Worm (Caenorhabditis elegans) whole organism, L1 larva: ENCODE data around the gene doxa-1.

Experiments used
- C04F5.9 ChIP-seq: sonication (generic microtip); optimal IDR thresholded peaks from 2 replicates; lab custom pipeline; 2016; ENCODE audit warnings: missing genetic modification characterization, missing compliant biosample characterization
- ceh-8 ChIP-seq: fragments of 200-800 bp; sonication (Bioruptor generic); optimal IDR thresholded peaks from 2 replicates; lab custom pipeline; 2018; ENCODE audit warnings: mild to moderate bottlenecking, missing genetic modification characterization, moderate library complexity, missing compliant biosample characterization
- ceh-88 ChIP-seq: fragments of 200-800 bp; sonication (Bioruptor generic); IDR thresholded peaks from 2 replicates; pipeline ENCODE4 v1.3.6; 2022; ENCODE audit warnings: missing genetic modification characterization, missing compliant biosample characterization
- ces-1 ChIP-seq: fragments of 150-350 bp; optimal IDR thresholded peaks from 2 replicates; lab custom pipeline; 2014; ENCODE audit warnings: missing biosample characterization, missing genetic modification reagents, missing genetic modification characterization
- elt-2 ChIP-seq: sonication (generic microtip); optimal IDR thresholded peaks from 2 replicates; lab custom pipeline; 2016; ENCODE audit warnings: missing genetic modification characterization, mild to moderate bottlenecking, inconsistent platforms, missing compliant biosample characterization, missing genetic modification reagents
- elt-3 ChIP-seq, 6 experiments: fragments of 150-350 bp in 1 of 6; sonication (generic microtip); optimal IDR thresholded peaks; 2 replicates each; lab custom pipeline; 2017 to 2018; ENCODE audit warnings: missing biosample characterization in 6 of 6, missing genetic modification characterization in 6 of 6, inconsistent platforms in 1 of 6
- mdl-1 ChIP-seq, 2 experiments: fragments of 150-350 bp; optimal IDR thresholded peaks; 2 replicates each; lab custom pipeline; 2014 to 2017; ENCODE audit warnings: missing biosample characterization in 2 of 2, missing genetic modification characterization in 2 of 2, inconsistent platforms in 1 of 2
- nhr-11 ChIP-seq: fragments of 150-350 bp; optimal IDR thresholded peaks from 2 replicates; lab custom pipeline; 2014; ENCODE audit warnings: missing biosample characterization, missing genetic modification characterization
- nhr-12 ChIP-seq: sonication (generic microtip); optimal IDR thresholded peaks from 2 replicates; lab custom pipeline; 2017; ENCODE audit warnings: missing biosample characterization, missing genetic modification characterization
- nhr-237 ChIP-seq: fragments of 150-350 bp; optimal IDR thresholded peaks from 2 replicates; lab custom pipeline; 2014; ENCODE audit warnings: missing biosample characterization, missing genetic modification characterization
- nhr-84 ChIP-seq: sonication (generic microtip); optimal IDR thresholded peaks from 2 replicates; lab custom pipeline; 2017; ENCODE audit warnings: missing biosample characterization, missing genetic modification characterization
- pqm-1 ChIP-seq: sonication (generic microtip); optimal IDR thresholded peaks from 3 replicates; lab custom pipeline; 2017; ENCODE audit warnings: missing biosample characterization, missing genetic modification characterization
- unc-62 ChIP-seq: fragments of 150-350 bp; optimal IDR thresholded peaks from 2 replicates; lab custom pipeline; 2014; ENCODE audit warnings: missing biosample characterization, missing genetic modification reagents, missing genetic modification characterization
- ztf-4 ChIP-seq: fragments of 150-350 bp; optimal IDR thresholded peaks from 2 replicates; lab custom pipeline; 2014; ENCODE audit warnings: missing biosample characterization, missing genetic modification characterization

ce11 chrIII:8552125-8552524, 28.8 kb upstream of the doxa-1 start, which contains the start of gene C02D5.4:
- no peak for TF ChIP-seq elt-2
- TF ChIP-seq ceh-8 (GFP tag; lab: Kevin White, UChicago), result no peak
- no peak for TF ChIP-seq mdl-1 (tag; optimal IDR thresholded peaks at IDR 0.05; lab: Kevin White, UChicago)
- TF ChIP-seq pqm-1 (tag; lab: Kevin White, UChicago), result no peak
- TF ChIP-seq nhr-12 (tag; lab: Kevin White, UChicago), result no peak
- no peak for TF ChIP-seq unc-62 (GFP tag; lab: Kevin White, UChicago)
- no peak for TF ChIP-seq nhr-237 (tag; lab: Kevin White, UChicago)
- TF ChIP-seq ces-1 (GFP tag; lab: Kevin White, UChicago), result no peak
- no peak for TF ChIP-seq elt-3 (tag; optimal IDR thresholded peaks at IDR 0.05; lab: Kevin White, UChicago)
- no peak for TF ChIP-seq nhr-84 (tag; lab: Kevin White, UChicago)
- no peak for TF ChIP-seq C04F5.9 (tag; lab: Kevin White, UChicago)
- no peak for TF ChIP-seq nhr-11 (tag; lab: Kevin White, UChicago)
- no peak for TF ChIP-seq ceh-88
- no peak for TF ChIP-seq ztf-4 (tag; lab: Kevin White, UChicago)
